Worm (Caenorhabditis elegans): ENCODE data around the gene msp-64.

ce11 chrII:5774879-5775278 is 35.3 kb downstream of the msp-64 start:
- no peak for TF ChIP-seq hmg-4 (GFP tag; optimal IDR thresholded peaks at IDR 0.05)
- no peak for TF ChIP-seq flt-1 (GFP tag; IDR thresholded peaks at IDR 0.05)
- TF ChIP-seq F13C5.2 (tag; optimal IDR thresholded peaks at IDR 0.05), result no peak
